Fruit fly (Drosophila melanogaster): Measurements from ENCODE around the gene CG18628.

The CG18628 gene

DNA sequence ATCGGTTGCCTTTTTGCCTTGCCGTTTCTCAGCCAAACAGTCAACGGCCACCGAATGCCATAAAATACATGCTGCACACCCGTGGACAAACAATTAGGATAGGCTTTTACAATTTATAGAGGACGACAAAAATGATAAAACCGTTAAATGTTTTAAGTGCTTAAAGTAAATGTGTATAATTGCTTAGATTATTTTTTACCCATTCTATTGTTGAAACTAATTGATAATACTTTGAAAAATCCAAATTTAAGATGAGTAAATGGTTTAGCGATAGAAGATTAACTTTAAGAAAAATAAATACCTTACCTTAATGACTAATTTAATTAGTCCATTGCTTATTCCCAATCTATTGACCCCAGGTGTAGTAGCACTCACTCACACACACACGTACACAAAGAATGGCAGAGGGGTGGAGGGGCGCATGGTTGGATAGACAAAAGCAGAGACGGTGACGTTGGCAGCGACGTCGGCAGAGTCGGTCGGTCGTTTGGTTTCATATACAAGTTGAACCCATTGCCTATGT lies 39.1 kb downstream of the CG18628 start:
- TF ChIP-seq EcR (GFP tag; optimal IDR thresholded peaks at IDR 0.05), result no peak
- no peak for TF ChIP-seq usp (GFP tag; optimal IDR thresholded peaks at IDR 0.05)
- TF ChIP-seq pan (optimal IDR thresholded peaks at IDR 0.05), result no peak
- no peak for TF ChIP-seq CG8478 (optimal IDR thresholded peaks at IDR 0.05)
- TF ChIP-seq psq (optimal IDR thresholded peaks at IDR 0.05), result no peak
- TF ChIP-seq Dll (optimal IDR thresholded peaks at IDR 0.05), result no peak

DNA sequence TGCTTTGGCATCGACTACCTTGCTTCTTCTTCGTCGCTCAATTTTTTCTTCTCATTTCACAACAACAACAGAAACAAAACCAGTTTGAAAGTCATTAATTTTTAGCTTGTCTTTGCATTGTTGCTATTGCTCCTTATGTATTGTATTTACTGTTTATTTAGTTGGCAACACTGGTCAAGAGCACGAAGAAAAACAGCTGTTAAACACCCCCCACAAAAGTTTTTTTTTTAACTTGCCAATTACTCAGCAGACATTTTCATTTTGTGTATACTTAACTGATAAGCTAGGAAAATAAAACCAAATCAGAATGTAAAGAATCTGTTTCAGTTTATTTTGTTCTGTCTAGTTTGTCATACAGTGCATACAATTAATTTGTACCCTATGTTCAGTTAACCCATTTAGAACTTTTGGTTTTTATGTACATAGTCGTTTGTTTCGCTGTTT lies 40.2 kb downstream of the CG18628 start:
- TF ChIP-seq usp (GFP tag; optimal IDR thresholded peaks at IDR 0.05), result no peak
- TF ChIP-seq pan (optimal IDR thresholded peaks at IDR 0.05), result no peak
- TF ChIP-seq psq (optimal IDR thresholded peaks at IDR 0.05), result no peak
- TF ChIP-seq EcR (GFP tag; optimal IDR thresholded peaks at IDR 0.05), result no peak
- no peak for TF ChIP-seq Dll (optimal IDR thresholded peaks at IDR 0.05)
- TF ChIP-seq CG8478 (optimal IDR thresholded peaks at IDR 0.05), result no peak

DNA sequence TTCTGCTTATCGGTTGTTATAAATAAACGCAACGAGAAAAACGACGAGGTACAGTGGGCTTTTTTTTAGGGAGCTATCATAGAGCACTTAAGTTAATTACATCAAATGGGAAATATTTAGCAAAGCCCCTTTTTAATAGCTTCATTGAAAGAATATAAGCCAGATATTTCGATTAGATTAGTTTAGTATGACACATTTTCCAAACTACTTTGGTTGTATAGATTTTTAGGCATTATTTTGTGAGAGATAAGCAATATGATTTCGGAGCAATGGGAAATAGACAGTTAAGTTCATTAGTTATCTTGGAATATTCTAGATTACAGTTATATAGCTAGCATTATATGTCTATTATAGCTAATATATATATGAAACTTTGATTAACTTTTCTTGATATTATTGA lies 40.6 kb downstream of the CG18628 start:
- no peak for TF ChIP-seq EcR (GFP tag; optimal IDR thresholded peaks at IDR 0.05)
- no peak for TF ChIP-seq CG8478 (optimal IDR thresholded peaks at IDR 0.05)
- no peak for TF ChIP-seq usp (GFP tag; optimal IDR thresholded peaks at IDR 0.05)
- no peak for TF ChIP-seq pan (optimal IDR thresholded peaks at IDR 0.05)
- TF ChIP-seq Dll (optimal IDR thresholded peaks at IDR 0.05), result no peak
- TF ChIP-seq psq (optimal IDR thresholded peaks at IDR 0.05), result no peak

DNA sequence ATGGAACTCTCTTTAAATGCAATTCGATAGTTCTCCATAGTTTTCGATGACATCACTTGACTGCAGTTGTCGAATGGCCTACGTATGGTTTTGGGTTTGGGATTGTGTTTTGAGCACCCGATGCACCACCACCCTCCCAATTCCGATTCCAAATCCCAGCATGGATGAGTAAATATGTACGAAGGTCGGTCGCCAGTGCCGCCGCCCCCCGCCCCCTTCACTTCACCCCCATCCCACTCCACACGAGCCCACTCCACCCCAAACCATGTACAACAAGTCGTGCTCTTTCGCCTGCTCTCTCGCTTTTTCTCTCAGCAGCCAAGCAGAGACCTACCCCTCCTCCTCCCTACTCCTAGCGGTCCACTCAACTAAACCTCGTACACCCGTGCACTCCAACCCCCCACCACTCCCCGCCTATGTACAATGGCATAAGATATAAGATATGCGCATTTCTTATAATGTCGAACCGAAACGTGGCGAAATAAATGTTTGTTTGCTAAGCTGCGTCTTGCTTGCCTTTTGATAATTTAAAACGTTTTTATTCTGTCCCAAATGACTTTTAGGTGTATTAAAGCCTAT lies 41.3 kb downstream of the CG18628 start:
- TF ChIP-seq pan (optimal IDR thresholded peaks at IDR 0.05), result no peak
- TF ChIP-seq usp (GFP tag; optimal IDR thresholded peaks at IDR 0.05), result no peak
- TF ChIP-seq Dll (optimal IDR thresholded peaks at IDR 0.05), result no peak
- no peak for TF ChIP-seq EcR (GFP tag; optimal IDR thresholded peaks at IDR 0.05)
- TF ChIP-seq CG8478 (optimal IDR thresholded peaks at IDR 0.05), result no peak
- no peak for TF ChIP-seq psq (optimal IDR thresholded peaks at IDR 0.05)

DNA sequence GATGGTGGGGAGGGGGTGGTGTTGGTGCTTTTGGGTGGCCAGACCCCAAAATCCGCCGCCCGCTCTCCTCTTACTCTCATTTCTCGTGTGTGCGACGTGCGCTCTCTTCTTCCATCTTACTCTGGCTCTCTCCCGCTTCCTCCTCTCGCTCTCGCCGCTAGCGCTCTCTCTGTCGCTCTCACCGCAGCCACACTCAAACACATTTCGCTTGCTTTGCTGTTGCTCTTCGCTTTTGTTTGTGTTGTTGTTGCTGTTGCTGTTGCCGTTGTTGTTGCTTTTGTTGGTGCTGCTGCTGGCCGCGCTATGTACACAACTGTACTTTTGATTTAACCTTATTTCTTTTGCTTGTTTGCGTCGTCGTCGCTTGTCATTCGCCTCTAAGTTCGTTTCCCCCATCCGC lies 42.3 kb downstream of the CG18628 start:
- peak; percentile 17 for TF ChIP-seq CG8478 (optimal IDR thresholded peaks at IDR 0.05)
- no peak for TF ChIP-seq usp (GFP tag; optimal IDR thresholded peaks at IDR 0.05)
- TF ChIP-seq Dll (optimal IDR thresholded peaks at IDR 0.05), result peak; percentile 99
- TF ChIP-seq psq (optimal IDR thresholded peaks at IDR 0.05), result no peak

DNA sequence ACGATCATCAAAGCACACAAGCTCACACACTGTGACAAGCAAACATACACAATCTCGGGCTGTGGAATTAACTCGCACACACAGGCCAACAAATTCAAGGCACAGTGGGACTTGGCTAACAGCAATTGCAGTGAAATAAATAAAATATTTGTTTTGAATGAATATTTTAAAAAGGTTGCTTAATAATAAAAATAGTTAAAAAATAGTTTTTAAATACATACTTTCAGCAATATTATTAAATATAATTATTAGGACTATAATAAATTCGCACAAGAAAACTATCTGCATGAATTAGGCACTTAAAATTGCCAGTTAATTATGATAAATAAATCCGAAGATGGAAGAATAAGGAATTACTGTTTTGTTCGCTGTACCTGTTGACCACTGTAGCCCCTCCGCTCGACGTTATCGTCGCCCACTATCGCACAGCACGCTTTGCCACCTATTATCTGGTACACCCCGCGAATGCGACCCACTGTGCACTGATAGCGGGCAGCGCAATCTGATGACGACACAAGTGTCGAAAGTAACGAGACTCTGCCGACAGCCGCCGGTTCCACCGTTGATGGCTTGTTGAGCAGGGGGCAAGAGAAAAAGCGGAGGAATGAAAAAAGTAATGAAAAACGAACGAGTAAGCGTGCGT lies 43.3 kb downstream of the CG18628 start:
- no peak for TF ChIP-seq EcR (GFP tag; optimal IDR thresholded peaks at IDR 0.05)
- no peak for TF ChIP-seq psq (optimal IDR thresholded peaks at IDR 0.05)
- TF ChIP-seq pan (optimal IDR thresholded peaks at IDR 0.05), result no peak
- no peak for TF ChIP-seq Dll (optimal IDR thresholded peaks at IDR 0.05)
- TF ChIP-seq CG8478 (optimal IDR thresholded peaks at IDR 0.05), result no peak
- TF ChIP-seq usp (GFP tag; optimal IDR thresholded peaks at IDR 0.05), result no peak

DNA sequence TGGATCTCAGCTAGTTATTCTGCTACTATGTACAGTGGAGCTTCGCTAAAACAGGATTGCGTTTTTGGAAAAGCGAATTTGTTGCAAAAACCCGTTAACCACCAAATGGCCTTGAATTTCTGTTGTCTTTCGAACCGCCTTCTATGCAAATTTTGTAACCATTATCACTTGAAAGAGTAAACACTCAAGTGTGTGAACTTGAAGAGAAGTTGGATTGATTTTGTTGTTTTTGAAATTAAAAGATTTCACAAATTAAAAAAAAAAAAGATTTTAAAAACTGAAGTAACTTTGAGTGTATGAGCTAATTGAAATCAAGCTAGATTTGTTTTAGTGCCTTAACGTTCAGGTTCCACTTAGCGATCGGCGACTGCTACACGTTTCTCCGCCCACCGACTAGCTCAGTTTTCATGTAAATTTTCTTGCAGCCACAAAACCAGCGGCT lies 44.4 kb downstream of the CG18628 start:
- TF ChIP-seq EcR (GFP tag; optimal IDR thresholded peaks at IDR 0.05) (no peak), Dll (optimal IDR thresholded peaks at IDR 0.05) (no peak), pan (optimal IDR thresholded peaks at IDR 0.05) (no peak), CG8478 (optimal IDR thresholded peaks at IDR 0.05) (no peak), psq (optimal IDR thresholded peaks at IDR 0.05) (no peak), usp (GFP tag; optimal IDR thresholded peaks at IDR 0.05) (no peak)

DNA sequence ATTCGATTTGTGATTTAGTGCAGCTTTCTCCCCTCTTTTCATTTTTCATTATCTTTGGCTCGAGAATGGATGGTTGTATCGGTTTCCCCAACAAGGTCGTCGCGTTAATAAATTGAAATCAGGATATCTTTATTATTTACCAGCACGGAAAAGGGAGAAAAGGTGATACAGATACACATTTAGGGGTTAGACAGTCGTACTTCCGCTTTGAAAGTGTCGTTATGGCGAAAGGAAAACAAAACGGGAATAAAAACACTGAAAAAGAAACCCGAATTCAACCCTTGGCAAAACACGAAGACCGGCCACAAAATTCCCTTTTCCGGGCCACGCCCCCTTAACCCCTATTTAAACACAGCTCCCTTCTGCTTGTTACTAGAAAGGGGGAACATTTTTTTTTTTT lies 45.0 kb downstream of the CG18628 start:
- TF ChIP-seq Dll (optimal IDR thresholded peaks at IDR 0.05) (no peak), CG8478 (optimal IDR thresholded peaks at IDR 0.05) (no peak), pan (optimal IDR thresholded peaks at IDR 0.05) (no peak), EcR (GFP tag; optimal IDR thresholded peaks at IDR 0.05) (no peak), psq (optimal IDR thresholded peaks at IDR 0.05) (no peak), usp (GFP tag; optimal IDR thresholded peaks at IDR 0.05) (no peak)

DNA sequence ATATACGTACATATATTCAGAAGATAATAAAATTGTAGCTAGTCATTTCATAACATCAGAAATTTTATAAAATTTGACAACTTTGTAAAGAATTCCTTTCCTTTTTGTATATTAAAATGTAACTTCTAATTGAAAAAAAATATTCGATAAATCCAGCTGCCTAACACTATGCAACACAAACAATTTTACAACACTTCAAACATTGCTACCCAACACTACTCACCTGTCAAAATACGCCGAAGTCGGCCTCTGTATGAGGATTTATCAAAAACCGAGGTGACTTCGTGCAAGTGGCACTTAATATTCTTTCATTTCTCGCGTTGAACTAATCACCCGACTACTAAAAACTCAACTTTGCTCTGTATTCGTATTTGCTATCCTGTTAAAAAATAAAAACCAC lies 47.1 kb downstream of the CG18628 start:
- TF ChIP-seq CG8478 (optimal IDR thresholded peaks at IDR 0.05), result no peak
- no peak for TF ChIP-seq psq (optimal IDR thresholded peaks at IDR 0.05)
- TF ChIP-seq pan (optimal IDR thresholded peaks at IDR 0.05), result no peak
- TF ChIP-seq EcR (GFP tag; optimal IDR thresholded peaks at IDR 0.05), result no peak
- no peak for TF ChIP-seq Dll (optimal IDR thresholded peaks at IDR 0.05)
- TF ChIP-seq usp (GFP tag; optimal IDR thresholded peaks at IDR 0.05), result no peak
